Worm (Caenorhabditis elegans) whole organism, young adult: ENCODE results near the gene clec-3.

Experiments used
- B0336.3 ChIP-seq: fragments of 200-800 bp; sonication (Bioruptor generic); IDR thresholded peaks from 2 replicates; pipeline ENCODE4 v1.3.6; 2022; ENCODE audit warnings: missing genetic modification characterization, missing compliant biosample characterization
- C06A6.2 ChIP-seq: fragments of 200-800 bp; sonication (Bioruptor generic); conservative IDR thresholded peaks from 2 replicates; pipeline ENCODE4 v1.3.6; 2022; ENCODE audit warnings: missing genetic modification characterization, missing compliant biosample characterization
- F22D6.2 ChIP-seq: sonication (generic microtip); optimal IDR thresholded peaks from 2 replicates; lab custom pipeline; 2016; ENCODE audit warnings: mild to moderate bottlenecking, missing genetic modification characterization, missing compliant biosample characterization
- F33H1.4 ChIP-seq: fragments of 200-800 bp; sonication (Bioruptor generic); IDR thresholded peaks from 2 replicates; pipeline ENCODE4 v1.3.6; 2022; ENCODE audit warnings: missing genetic modification reagents, missing genetic modification characterization, missing compliant biosample characterization
- F55B11.4 ChIP-seq: sonication (generic microtip); optimal IDR thresholded peaks from 2 replicates; lab custom pipeline; 2016; ENCODE audit warnings: missing compliant biosample characterization, missing genetic modification characterization, borderline replicate concordance; ENCODE audit not compliant: insufficient read depth
- K11D2.4 ChIP-seq: fragments of 200-800 bp; sonication (Bioruptor generic); IDR thresholded peaks from 2 replicates; pipeline ENCODE4 v1.3.6; 2022; ENCODE audit warnings: missing genetic modification reagents, missing genetic modification characterization, missing compliant biosample characterization
- akir-1 ChIP-seq: fragments of 200-800 bp; sonication (Bioruptor generic); optimal IDR thresholded peaks from 2 replicates; lab custom pipeline; 2018; ENCODE audit warnings: mild to moderate bottlenecking, missing genetic modification characterization, moderate library complexity, missing compliant biosample characterization
- aptf-2 ChIP-seq: fragments of 200-800 bp; sonication (Bioruptor generic); conservative IDR thresholded peaks from 2 replicates; pipeline ENCODE4 v1.3.6; 2022; ENCODE audit warnings: missing genetic modification reagents, missing genetic modification characterization, missing compliant biosample characterization
- aptf-3 ChIP-seq: fragments of 200-800 bp; sonication (Bioruptor generic); IDR thresholded peaks from 2 replicates; pipeline ENCODE4 v1.3.6; 2022; ENCODE audit warnings: missing genetic modification characterization, missing compliant biosample characterization
- atf-7 ChIP-seq: sonication (generic microtip); optimal IDR thresholded peaks from 2 replicates; lab custom pipeline; 2017; ENCODE audit warnings: mild to moderate bottlenecking, missing genetic modification characterization, missing compliant biosample characterization
- cebp-1 ChIP-seq, 2 experiments: fragments of 200-800 bp in 1 of 2; sonication (Bioruptor generic) in 1 of 2; sonication (generic microtip) in 1 of 2; IDR thresholded peaks in 1 of 2; optimal IDR thresholded peaks in 1 of 2; 2 replicates each; pipeline versions ENCODE4 v1.3.6 to Lab custom; 2017 to 2022; ENCODE audit warnings: missing compliant biosample characterization in 2 of 2, missing genetic modification characterization in 2 of 2, mild to moderate bottlenecking in 1 of 2, missing genetic modification reagents in 1 of 2, moderate library complexity in 1 of 2
- cebp-2 ChIP-seq: fragments of 200-800 bp; sonication (Bioruptor generic); IDR thresholded peaks from 2 replicates; pipeline ENCODE4 v1.3.6; 2022; ENCODE audit warnings: missing genetic modification characterization, missing compliant biosample characterization
- ceh-27 ChIP-seq: fragments of 200-800 bp; sonication (Bioruptor generic); optimal IDR thresholded peaks from 2 replicates; lab custom pipeline; 2018; ENCODE audit warnings: mild to moderate bottlenecking, missing genetic modification characterization, moderate library complexity, missing compliant biosample characterization
- ceh-40 ChIP-seq: fragments of 200-800 bp; sonication (Bioruptor generic); IDR thresholded peaks from 2 replicates; pipeline ENCODE4 v1.3.6; 2022; ENCODE audit warnings: missing genetic modification characterization, missing compliant biosample characterization
- ceh-91 ChIP-seq: fragments of 200-800 bp; sonication (Bioruptor generic); IDR thresholded peaks from 2 replicates; pipeline ENCODE4 v1.3.6; 2022; ENCODE audit warnings: missing genetic modification reagents, missing genetic modification characterization, missing compliant biosample characterization
- dpl-1 ChIP-seq: fragments of 150-350 bp; optimal IDR thresholded peaks from 2 replicates; lab custom pipeline; 2014; ENCODE audit warnings: missing biosample characterization, missing genetic modification reagents, missing genetic modification characterization
- efl-1 ChIP-seq: fragments of 150-350 bp; optimal IDR thresholded peaks from 2 replicates; lab custom pipeline; 2014; ENCODE audit warnings: missing biosample characterization, missing genetic modification reagents, missing genetic modification characterization
- egl-18 ChIP-seq: fragments of 200-800 bp; sonication (Bioruptor generic); IDR thresholded peaks from 2 replicates; pipeline ENCODE4 v1.3.6; 2022; ENCODE audit warnings: missing genetic modification reagents, missing genetic modification characterization, missing compliant biosample characterization
- egl-44 ChIP-seq: fragments of 200-800 bp; sonication (Bioruptor generic); IDR thresholded peaks from 2 replicates; pipeline ENCODE4 v1.3.6; 2022; ENCODE audit warnings: missing genetic modification reagents, missing genetic modification characterization, missing compliant biosample characterization
- ekl-4 ChIP-seq: fragments of 200-800 bp; sonication (Bioruptor generic); IDR thresholded peaks from 2 replicates; pipeline ENCODE4 v1.3.6; 2022; ENCODE audit warnings: missing genetic modification reagents, missing genetic modification characterization, missing compliant biosample characterization
- ets-4 ChIP-seq: fragments of 200-800 bp; sonication (Bioruptor generic); optimal IDR thresholded peaks from 2 replicates; lab custom pipeline; 2018; ENCODE audit warnings: mild to moderate bottlenecking, missing genetic modification characterization, missing compliant biosample characterization
- gei-17 ChIP-seq: fragments of 200-800 bp; sonication (Bioruptor generic); optimal IDR thresholded peaks from 2 replicates; lab custom pipeline; 2018; ENCODE audit warnings: mild to moderate bottlenecking, missing genetic modification characterization, missing compliant biosample characterization
- hlh-12 ChIP-seq: sonication (generic microtip); optimal IDR thresholded peaks from 2 replicates; lab custom pipeline; 2016; ENCODE audit warnings: missing genetic modification characterization, missing compliant biosample characterization
- hlh-26 ChIP-seq: fragments of 200-800 bp; sonication (Bioruptor generic); conservative IDR thresholded peaks from 2 replicates; pipeline ENCODE4 v1.3.6; 2022; ENCODE audit warnings: missing genetic modification reagents, missing genetic modification characterization, missing compliant biosample characterization
- let-526 ChIP-seq: fragments of 200-800 bp; sonication (Bioruptor generic); IDR thresholded peaks from 2 replicates; pipeline ENCODE4 v1.3.6; 2022; ENCODE audit warnings: missing genetic modification reagents, missing genetic modification characterization, missing compliant biosample characterization
- lin-35 ChIP-seq, 3 experiments: fragments of 150-350 bp in 2 of 3; sonication (generic microtip) in 1 of 3; optimal IDR thresholded peaks; 2 replicates each; lab custom pipeline; 2014 to 2018; ENCODE audit warnings: missing biosample characterization in 3 of 3, missing genetic modification characterization in 3 of 3, missing genetic modification reagents in 3 of 3
- lin-40 ChIP-seq: sonication (generic microtip); optimal IDR thresholded peaks from 2 replicates; lab custom pipeline; 2016; ENCODE audit warnings: missing genetic modification characterization, mild to moderate bottlenecking, missing compliant biosample characterization, missing genotype, missing genetic modification reagents
- lin-54 ChIP-seq: fragments of 200-800 bp; sonication (Bioruptor generic); optimal IDR thresholded peaks from 2 replicates; lab custom pipeline; 2018; ENCODE audit warnings: mild to moderate bottlenecking, missing genetic modification characterization, missing compliant biosample characterization
- madf-10 ChIP-seq: sonication (generic microtip); optimal IDR thresholded peaks from 2 replicates; lab custom pipeline; 2016; ENCODE audit warnings: mild to moderate bottlenecking, missing genetic modification characterization, missing compliant biosample characterization
- madf-3 ChIP-seq: fragments of 200-800 bp; sonication (Bioruptor generic); IDR thresholded peaks from 2 replicates; pipeline ENCODE4 v1.3.6; 2022; ENCODE audit warnings: missing genetic modification reagents, missing genetic modification characterization, missing compliant biosample characterization
- mcd-1 ChIP-seq: fragments of 200-800 bp; sonication (Bioruptor generic); IDR thresholded peaks from 2 replicates; pipeline ENCODE4 v1.3.6; 2022; ENCODE audit warnings: missing genetic modification reagents, missing genetic modification characterization, missing compliant biosample characterization
- mes-4 ChIP-seq: sonication (generic microtip); optimal IDR thresholded peaks from 2 replicates; lab custom pipeline; 2016; ENCODE audit warnings: missing genotype, missing genetic modification characterization, missing compliant biosample characterization
- mxl-1 ChIP-seq: sonication (generic microtip); optimal IDR thresholded peaks from 2 replicates; lab custom pipeline; 2016; ENCODE audit warnings: missing genetic modification characterization, missing compliant biosample characterization
- nfya-1 ChIP-seq: sonication (generic microtip); optimal IDR thresholded peaks from 2 replicates; lab custom pipeline; 2017; ENCODE audit warnings: antibody characterized with exemption, missing compliant biosample characterization, missing genetic modification characterization, borderline replicate concordance; ENCODE audit not compliant: insufficient read depth
- nhr-27 ChIP-seq: fragments of 200-800 bp; sonication (Bioruptor generic); optimal IDR thresholded peaks from 2 replicates; lab custom pipeline; 2018; ENCODE audit warnings: mild to moderate bottlenecking, missing genetic modification characterization, moderate library complexity, missing compliant biosample characterization
- nhr-80 ChIP-seq: sonication (generic microtip); optimal IDR thresholded peaks from 2 replicates; lab custom pipeline; 2016; ENCODE audit warnings: missing genetic modification characterization, missing compliant biosample characterization
- nhr-90 ChIP-seq: sonication (generic microtip); optimal IDR thresholded peaks from 2 replicates; lab custom pipeline; 2016; ENCODE audit warnings: missing genotype, mild to moderate bottlenecking, missing genetic modification characterization, missing compliant biosample characterization
- repo-1 ChIP-seq: sonication (generic microtip); optimal IDR thresholded peaks from 2 replicates; lab custom pipeline; 2017; ENCODE audit warnings: mild to moderate bottlenecking, missing genetic modification characterization, missing compliant biosample characterization
- rpc-1 ChIP-seq, 2 experiments: fragments of 150-350 bp in 1 of 2; sonication (generic microtip) in 1 of 2; optimal IDR thresholded peaks; 2 replicates each; lab custom pipeline; 2014 to 2018; ENCODE audit warnings: missing biosample characterization in 1 of 2, missing genetic modification characterization in 1 of 2, missing genetic modification reagents in 1 of 2, missing genotype in 1 of 2
- snpc-4 ChIP-seq, 5 experiments: fragments of 150-350 bp in 1 of 5; sonication (generic microtip) in 4 of 5; optimal IDR thresholded peaks; 2 replicates each; lab custom pipeline; 2014 to 2018; ENCODE audit warnings: missing genetic modification characterization in 5 of 5, missing biosample characterization in 3 of 5, antibody characterized with exemption in 2 of 5, mild to moderate bottlenecking in 2 of 5, missing compliant biosample characterization in 2 of 5, missing genotype in 2 of 5, moderate library complexity in 2 of 5, missing genetic modification reagents in 1 of 5
- sptf-2 ChIP-seq: fragments of 200-800 bp; sonication (Bioruptor generic); optimal IDR thresholded peaks from 2 replicates; lab custom pipeline; 2018; ENCODE audit warnings: mild to moderate bottlenecking, missing genetic modification characterization, missing compliant biosample characterization
- tbx-9 ChIP-seq: sonication (generic microtip); optimal IDR thresholded peaks from 2 replicates; lab custom pipeline; 2016; ENCODE audit warnings: borderline replicate concordance, missing genetic modification characterization, inconsistent platforms, missing compliant biosample characterization
- ztf-18 ChIP-seq: sonication (generic microtip); optimal IDR thresholded peaks from 2 replicates; lab custom pipeline; 2016; ENCODE audit warnings: missing genotype, mild to moderate bottlenecking, missing genetic modification characterization, missing compliant biosample characterization
- ztf-25 ChIP-seq: fragments of 200-800 bp; sonication (Bioruptor generic); IDR thresholded peaks from 2 replicates; pipeline ENCODE4 v1.3.6; 2022; ENCODE audit warnings: missing genetic modification reagents, missing genetic modification characterization, missing compliant biosample characterization
- ztf-26 ChIP-seq: sonication (generic microtip); optimal IDR thresholded peaks from 2 replicates; lab custom pipeline; 2017; ENCODE audit warnings: missing genetic modification characterization, missing compliant biosample characterization
- ztf-28 ChIP-seq: fragments of 200-800 bp; sonication (Bioruptor generic); IDR thresholded peaks from 2 replicates; pipeline ENCODE4 v1.3.6; 2022; ENCODE audit warnings: missing genetic modification reagents, missing genetic modification characterization, missing compliant biosample characterization
- ztf-3 ChIP-seq: fragments of 200-800 bp; sonication (Bioruptor generic); optimal IDR thresholded peaks from 2 replicates; lab custom pipeline; 2018; ENCODE audit warnings: mild to moderate bottlenecking, missing genetic modification characterization, missing compliant biosample characterization

Gene clec-3

ce11 chrII:2973940-2974402 is 45.7 kb downstream of the clec-3 start:
- TF ChIP-seq lin-54 (GFP tag; lab: Kevin White, UChicago) (peak; percentile 70), nhr-80 (tag; lab: Kevin White, UChicago) (peak; percentile 23), akir-1 (peak; percentile 73), hlh-26 (GFP tag; lab: Robert Waterston, UW) (no peak), lin-35 (GFP tag; optimal IDR thresholded peaks at IDR 0.05; lab: Kevin White, UChicago) (peak in 1 of 3 experiments; percentile 83), gei-17 (GFP tag; lab: Kevin White, UChicago) (peak; percentile 85), F22D6.2 (tag; lab: Kevin White, UChicago) (peak; percentile 46), mes-4 (no peak), mxl-1 (tag; lab: Kevin White, UChicago) (no peak), aptf-3 (GFP tag; lab: Robert Waterston, UW) (0 out of 2 replicates have a peak, but pooled peaks have one; percentile 16), F55B11.4 (no peak), efl-1 (GFP tag; lab: Kevin White, UChicago) (no peak), repo-1 (tag; lab: Kevin White, UChicago) (peak; percentile 91), C06A6.2 (peak; percentile 95), nhr-27 (tag; lab: Kevin White, UChicago) (no peak), ets-4 (GFP tag; lab: Kevin White, UChicago) (peak; percentile 43), ztf-3 (GFP tag; lab: Kevin White, UChicago) (peak; percentile 88), ztf-25 (GFP tag; lab: Robert Waterston, UW) (no peak), egl-18 (GFP tag; lab: Robert Waterston, UW) (peak; percentile 91), egl-44 (GFP tag; lab: Robert Waterston, UW) (peak; percentile 95), ceh-27 (GFP tag; lab: Kevin White, UChicago) (peak; percentile 96), let-526 (peak; percentile 92), tbx-9 (no peak), cebp-1 (GFP tag; IDR thresholded peaks at IDR 0.05; lab: Robert Waterston, UW) (peak; percentile 64; the same call in 1 of the 2 replicates), cebp-1 (tag; optimal IDR thresholded peaks at IDR 0.05; lab: Kevin White, UChicago) (peak; percentile 92), ztf-28 (GFP tag; lab: Robert Waterston, UW) (no peak), B0336.3 (GFP tag; lab: Robert Waterston, UW) (peak; percentile 97), F33H1.4 (GFP tag; lab: Robert Waterston, UW) (no peak; the same call in 1 of the 2 replicates), sptf-2 (GFP tag; lab: Kevin White, UChicago) (peak; percentile 4), ztf-18 (no peak), ceh-91 (GFP tag; lab: Robert Waterston, UW) (no peak), rpc-1 (optimal IDR thresholded peaks at IDR 0.05; lab: Kevin White, UChicago) (no peak), rpc-1 (tag; optimal IDR thresholded peaks at IDR 0.05; lab: Kevin White, UChicago) (no peak), snpc-4 (GFP tag; optimal IDR thresholded peaks at IDR 0.05; lab: Kevin White, UChicago) (no peak), snpc-4 (tag; optimal IDR thresholded peaks at IDR 0.05; lab: Kevin White, UChicago) (peak in 2 of 4 experiments; percentile 22 to 54), cebp-2 (GFP tag; lab: Robert Waterston, UW) (peak; percentile 78; the same call in 1 of the 2 replicates), nhr-90 (no peak), ceh-40 (GFP tag; lab: Robert Waterston, UW) (no peak), ztf-26 (tag; lab: Kevin White, UChicago) (peak; percentile 97), aptf-2 (0 out of 2 replicates have a peak, but pooled peaks have one; percentile 50), dpl-1 (GFP tag; lab: Kevin White, UChicago) (peak; percentile 1), ekl-4 (GFP tag; lab: Robert Waterston, UW) (peak; percentile 94), lin-40 (tag; lab: Kevin White, UChicago) (peak; percentile 92), K11D2.4 (peak; percentile 97), madf-3 (GFP tag; lab: Robert Waterston, UW) (peak; percentile 83; the same call in 1 of the 2 replicates), nfya-1 (tag; lab: Kevin White, UChicago) (no peak), madf-10 (tag; lab: Kevin White, UChicago) (peak; percentile 18), hlh-12 (tag; lab: Kevin White, UChicago) (no peak), atf-7 (tag; lab: Kevin White, UChicago) (peak; percentile 98), mcd-1 (GFP tag; lab: Robert Waterston, UW) (peak; percentile 95)
